Fruit fly (Drosophila melanogaster) whole organism, embryonic: ENCODE results near the gene Cyp313a3.

Experiments
- Bdp1 ChIP-seq: fragments of 200-800 bp; sonication (Bioruptor generic); optimal IDR thresholded peaks from 3 replicates; lab custom pipeline; 2016; ENCODE audit warnings: missing biosample characterization, missing genetic modification characterization
- Bgb ChIP-seq: fragments of 200-800 bp; sonication (Bioruptor generic); IDR thresholded peaks from 2 replicates; pipeline ENCODE4 v1.3.6; 2022; ENCODE audit warnings: missing biosample characterization, missing genetic modification characterization; ENCODE audit not compliant: partially characterized antibody
- CG12744 ChIP-seq: fragments of 200-800 bp; sonication (Bioruptor generic); optimal IDR thresholded peaks from 2 replicates; lab custom pipeline; 2016; ENCODE audit warnings: missing biosample characterization, missing genetic modification characterization
- CG15514 ChIP-seq: fragments of 200-800 bp; sonication (Bioruptor generic); optimal IDR thresholded peaks from 3 replicates; lab custom pipeline; 2017; ENCODE audit warnings: missing biosample characterization, missing genetic modification characterization, mild to moderate bottlenecking, moderate library complexity, missing genetic modification reagents
- CG16813 ChIP-seq: fragments of 200-800 bp; sonication (Bioruptor generic); IDR thresholded peaks from 3 replicates; pipeline ENCODE4 v1.3.6; 2022; ENCODE audit warnings: missing biosample characterization, missing genetic modification characterization; ENCODE audit not compliant: partially characterized antibody
- CG17361 ChIP-seq: fragments of 200-800 bp; sonication (Bioruptor generic); IDR thresholded peaks from 3 replicates; pipeline ENCODE4 v1.3.6; 2022; ENCODE audit warnings: missing biosample characterization, missing genetic modification characterization
- CG17612 ChIP-seq: fragments of 200-800 bp; sonication (Bioruptor generic); IDR thresholded peaks from 2 replicates; pipeline ENCODE4 v1.3.6; 2022; ENCODE audit warnings: missing biosample characterization, missing genetic modification characterization
- CG2116 ChIP-seq: fragments of 200-800 bp; sonication (Bioruptor generic); optimal IDR thresholded peaks from 3 replicates; lab custom pipeline; 2018; ENCODE audit warnings: missing biosample characterization, mild to moderate bottlenecking, missing genetic modification characterization
- CG2129 ChIP-seq: fragments of 200-800 bp; sonication (Bioruptor generic); IDR thresholded peaks from 2 replicates; pipeline ENCODE4 v1.3.6; 2022; ENCODE audit warnings: missing biosample characterization, missing genetic modification characterization; ENCODE audit not compliant: partially characterized antibody
- CG2889 ChIP-seq: fragments of 200-800 bp; sonication (Bioruptor generic); IDR thresholded peaks from 3 replicates; pipeline ENCODE4 v1.3.6; 2022; ENCODE audit warnings: missing biosample characterization, missing genetic modification characterization
- CG7963 ChIP-seq: fragments of 200-800 bp; sonication (Bioruptor generic); IDR thresholded peaks from 3 replicates; pipeline ENCODE4 v1.3.6; 2022; ENCODE audit warnings: missing biosample characterization, missing genetic modification characterization; ENCODE audit not compliant: partially characterized antibody
- CG8478 ChIP-seq: fragments of >200 bp; optimal IDR thresholded peaks from 2 replicates; lab custom pipeline; 2018
- Dip2 ChIP-seq: fragments of 200-800 bp; sonication (Bioruptor generic); IDR thresholded peaks from 2 replicates; pipeline ENCODE4 v1.3.6; 2022; ENCODE audit warnings: missing biosample characterization, missing genetic modification characterization
- Dll ChIP-seq: fragments of 200-800 bp; sonication (Bioruptor generic); IDR thresholded peaks from 4 replicates; pipeline ENCODE4 v1.3.6; 2022; ENCODE audit warnings: missing biosample characterization, missing genetic modification characterization; ENCODE audit not compliant: partially characterized antibody
- Dref ChIP-seq: fragments of 200-800 bp; sonication (Bioruptor generic); IDR thresholded peaks from 2 replicates; pipeline ENCODE4 v1.3.6; 2022; ENCODE audit warnings: missing biosample characterization, missing genetic modification characterization
- ERR ChIP-seq: fragments of 200-800 bp; sonication (Bioruptor generic); optimal IDR thresholded peaks from 2 replicates; lab custom pipeline; 2016; ENCODE audit warnings: missing biosample characterization, missing genetic modification characterization
- HLHmδ ChIP-seq: fragments of 200-800 bp; sonication (Bioruptor generic); optimal IDR thresholded peaks from 2 replicates; lab custom pipeline; 2018; ENCODE audit warnings: missing biosample characterization, mild to moderate bottlenecking, missing genetic modification characterization, moderate library complexity
- MBD-R2 ChIP-seq: fragments of 200-800 bp; sonication (Bioruptor generic); IDR thresholded peaks from 2 replicates; pipeline ENCODE4 v1.3.6; 2022; ENCODE audit warnings: missing biosample characterization, missing genetic modification characterization
- NFAT ChIP-seq: fragments of 200-800 bp; sonication (Bioruptor generic); IDR thresholded peaks from 2 replicates; pipeline ENCODE4 v1.3.6; 2022; ENCODE audit warnings: missing biosample characterization, missing genetic modification characterization
- Nf-YC ChIP-seq: fragments of 200-800 bp; optimal IDR thresholded peaks from 3 replicates; lab custom pipeline; 2019; ENCODE audit warnings: missing biosample characterization, mild to moderate bottlenecking, missing genetic modification characterization, moderate library complexity
- Opbp ChIP-seq: fragments of 200-800 bp; sonication (Bioruptor generic); IDR thresholded peaks from 3 replicates; pipeline ENCODE4 v1.3.6; 2022; ENCODE audit warnings: missing biosample characterization, missing genetic modification characterization; ENCODE audit not compliant: partially characterized antibody
- Scr ChIP-seq: fragments of 200-800 bp; sonication (Bioruptor generic); IDR thresholded peaks from 2 replicates; pipeline ENCODE4 v1.3.6; 2022; ENCODE audit warnings: missing biosample characterization, missing genetic modification characterization; ENCODE audit not compliant: partially characterized antibody
- Sry-δ ChIP-seq: fragments of 200-800 bp; sonication (Bioruptor generic); optimal IDR thresholded peaks from 2 replicates; lab custom pipeline; 2016; ENCODE audit warnings: missing biosample characterization, missing genetic modification characterization
- YL-1 ChIP-seq: fragments of 200-800 bp; sonication (Bioruptor generic); optimal IDR thresholded peaks from 3 replicates; lab custom pipeline; 2017; ENCODE audit warnings: missing biosample characterization, mild to moderate bottlenecking, missing genetic modification characterization
- abd-A ChIP-seq: fragments of 200-800 bp; sonication (Bioruptor generic); optimal IDR thresholded peaks from 3 replicates; lab custom pipeline; 2019; ENCODE audit warnings: missing biosample characterization, mild to moderate bottlenecking, missing genetic modification characterization, moderate library complexity
- amos ChIP-seq: fragments of 200-800 bp; sonication (Bioruptor generic); IDR thresholded peaks from 2 replicates; pipeline ENCODE4 v1.3.6; 2022; ENCODE audit warnings: missing biosample characterization, missing genetic modification characterization; ENCODE audit not compliant: partially characterized antibody
- bsh ChIP-seq, 2 experiments: fragments of 200-800 bp; sonication (Bioruptor generic); optimal IDR thresholded peaks; 2 replicates each; lab custom pipeline; 2017 to 2018; ENCODE audit warnings: mild to moderate bottlenecking in 2 of 2, missing biosample characterization in 2 of 2, missing genetic modification characterization in 2 of 2, moderate library complexity in 1 of 2
- cg ChIP-seq: fragments of 200-800 bp; sonication (Bioruptor generic); optimal IDR thresholded peaks from 3 replicates; lab custom pipeline; 2019; ENCODE audit warnings: missing biosample characterization, mild to moderate bottlenecking, missing genetic modification characterization, moderate library complexity
- chif ChIP-seq, 2 experiments: fragments of 200-800 bp; sonication (Bioruptor generic); optimal IDR thresholded peaks; 3 replicates each; lab custom pipeline; 2016; ENCODE audit warnings: missing biosample characterization in 2 of 2, missing genetic modification characterization in 2 of 2
- crp ChIP-seq, 2 experiments: fragments of 200-800 bp; sonication (Bioruptor generic); optimal IDR thresholded peaks; 2 replicates in 1 of 2; 3 replicates in 1 of 2; lab custom pipeline; 2017; ENCODE audit warnings: missing biosample characterization in 2 of 2, missing genetic modification characterization in 2 of 2, mild to moderate bottlenecking in 1 of 2, moderate library complexity in 1 of 2
- fu2 ChIP-seq: fragments of 200-800 bp; sonication (Bioruptor generic); optimal IDR thresholded peaks from 2 replicates; lab custom pipeline; 2016; ENCODE audit warnings: missing biosample characterization, missing genetic modification characterization
- insv ChIP-seq, 2 experiments: fragments of 200-800 bp; sonication (Bioruptor generic); optimal IDR thresholded peaks; 3 replicates each; lab custom pipeline; 2016 to 2018; ENCODE audit warnings: missing biosample characterization in 2 of 2, missing genetic modification characterization in 2 of 2
- inv ChIP-seq: fragments of 200-800 bp; sonication (Bioruptor generic); IDR thresholded peaks from 2 replicates; pipeline ENCODE4 v1.3.6; 2022; ENCODE audit warnings: missing biosample characterization, missing genetic modification characterization; ENCODE audit not compliant: partially characterized antibody
- knrl ChIP-seq: fragments of 200-800 bp; sonication (Bioruptor generic); IDR thresholded peaks from 3 replicates; pipeline ENCODE4 v1.3.6; 2022; ENCODE audit warnings: missing biosample characterization, missing genetic modification characterization; ENCODE audit not compliant: partially characterized antibody
- odd ChIP-seq: fragments of 200-800 bp; sonication (Bioruptor generic); optimal IDR thresholded peaks from 2 replicates; lab custom pipeline; 2017; ENCODE audit warnings: missing biosample characterization, mild to moderate bottlenecking, missing genetic modification characterization
- prd ChIP-seq, 3 experiments: fragments of >200 bp in 2 of 3; fragments of 200-800 bp in 1 of 3; sonication (Bioruptor generic) in 1 of 3; optimal IDR thresholded peaks in 2 of 3; IDR thresholded peaks in 1 of 3; 2 replicates in 2 of 3; 3 replicates in 1 of 3; pipeline versions ENCODE4 v1.3.6 to Lab custom; 2017 to 2022; ENCODE audit warnings: missing biosample characterization in 1 of 3, missing genetic modification characterization in 1 of 3
- pzg ChIP-seq: fragments of 200-800 bp; sonication (Bioruptor generic); optimal IDR thresholded peaks from 3 replicates; lab custom pipeline; 2018; ENCODE audit warnings: missing biosample characterization, mild to moderate bottlenecking, missing genetic modification characterization, moderate library complexity
- ranshi ChIP-seq: fragments of 200-800 bp; sonication (Bioruptor generic); IDR thresholded peaks from 2 replicates; pipeline ENCODE4 v1.3.6; 2022; ENCODE audit warnings: missing biosample characterization, missing genetic modification characterization
- sd ChIP-seq: fragments of 200-800 bp; sonication (Bioruptor generic); optimal IDR thresholded peaks from 3 replicates; lab custom pipeline; 2018; ENCODE audit warnings: missing biosample characterization, mild to moderate bottlenecking, missing genetic modification characterization, moderate library complexity
- shn ChIP-seq: fragments of 200-800 bp; sonication (Bioruptor generic); optimal IDR thresholded peaks from 3 replicates; lab custom pipeline; 2016; ENCODE audit warnings: missing biosample characterization, missing genetic modification characterization
- stc ChIP-seq: fragments of 200-800 bp; sonication (Bioruptor generic); IDR thresholded peaks from 2 replicates; pipeline ENCODE4 v1.3.6; 2022; ENCODE audit warnings: missing biosample characterization, missing genetic modification characterization
- tna ChIP-seq: fragments of 200-800 bp; sonication (Bioruptor generic); IDR thresholded peaks from 2 replicates; pipeline ENCODE4 v1.3.6; 2022; ENCODE audit warnings: missing biosample characterization, missing genetic modification characterization; ENCODE audit not compliant: partially characterized antibody
- trem ChIP-seq: fragments of 200-800 bp; optimal IDR thresholded peaks from 3 replicates; lab custom pipeline; 2019; ENCODE audit warnings: missing biosample characterization, mild to moderate bottlenecking, missing genetic modification characterization, moderate library complexity
- unc-4 ChIP-seq: fragments of 200-800 bp; sonication (Bioruptor generic); IDR thresholded peaks from 2 replicates; pipeline ENCODE4 v1.3.6; 2022; ENCODE audit warnings: missing biosample characterization, missing genetic modification characterization; ENCODE audit not compliant: partially characterized antibody
- vnd ChIP-seq: fragments of 200-800 bp; sonication (Bioruptor generic); IDR thresholded peaks from 3 replicates; pipeline ENCODE4 v1.3.6; 2022; ENCODE audit warnings: missing biosample characterization, missing genetic modification characterization; ENCODE audit not compliant: partially characterized antibody
- zen2 ChIP-seq: fragments of 200-800 bp; sonication (Bioruptor generic); IDR thresholded peaks from 3 replicates; pipeline ENCODE4 v1.3.6; 2022; ENCODE audit warnings: missing biosample characterization, missing genetic modification characterization; ENCODE audit not compliant: partially characterized antibody

The Cyp313a3 gene

DNA sequence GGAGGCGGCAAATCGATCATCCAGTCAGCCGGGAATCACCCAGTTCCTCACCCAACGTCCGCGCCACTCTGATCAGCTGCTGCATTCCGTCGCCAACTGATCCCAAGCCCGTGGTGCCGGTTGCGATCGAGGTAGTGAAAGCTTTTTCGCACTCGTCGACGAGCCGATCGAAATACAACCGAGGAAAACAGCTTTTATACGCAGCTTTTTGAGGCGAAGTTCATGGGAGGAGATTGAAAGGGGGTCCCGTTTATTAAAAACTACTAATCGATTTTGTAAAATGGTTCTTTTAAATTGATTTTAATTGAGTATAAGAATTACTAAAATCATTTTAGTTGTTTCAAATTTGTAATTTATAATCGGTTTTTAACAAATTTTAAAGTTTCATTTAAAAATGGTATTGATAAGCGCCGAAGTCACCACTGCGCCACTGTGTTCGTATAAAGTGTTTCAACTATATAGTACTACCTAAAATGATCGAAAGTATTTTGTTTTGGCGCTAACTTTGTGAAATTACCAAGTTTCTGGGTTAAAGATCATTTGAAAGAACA is 17.6 kb downstream of the Cyp313a3 start, which contains the start of gene CG4860 (continued):
- no peak for TF ChIP-seq Dip2 (GFP tag; lab: Robert Waterston, UW)
- no peak for TF ChIP-seq prd (optimal IDR thresholded peaks at IDR 0.05; lab: Kevin White, UChicago)
- TF ChIP-seq prd (GFP tag; IDR thresholded peaks at IDR 0.05; lab: Robert Waterston, UW), result peak; percentile 86
- TF ChIP-seq bsh (GFP tag; optimal IDR thresholded peaks at IDR 0.05; lab: Kevin White, UChicago), result peak; percentile 50 to 86
- TF ChIP-seq, all 482 proteins: peak for 374

DNA sequence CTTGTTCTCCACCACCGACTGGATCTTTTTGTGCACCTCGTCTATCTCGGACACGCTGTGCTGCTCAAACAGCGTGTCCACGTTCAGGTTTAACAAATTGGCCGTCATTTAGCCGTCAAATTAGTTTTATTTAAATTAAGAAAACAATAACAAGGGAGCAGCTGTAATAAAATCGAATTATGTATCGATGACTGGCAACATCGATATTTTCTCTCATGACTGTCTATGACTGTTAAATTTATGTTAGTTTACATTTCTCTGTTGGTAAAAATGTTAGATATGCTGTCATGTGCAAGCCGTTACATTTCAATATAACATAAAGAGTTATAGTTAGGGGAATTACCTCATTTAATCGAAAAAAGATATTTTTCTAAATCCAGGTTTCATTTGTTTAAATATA is 19.6 kb downstream of the Cyp313a3 start, which contains the start of gene Cog1:
Cog1 (minus strand) TSS at position 190 of the 400 bp plus-strand sequence.
- TF ChIP-seq crp (GFP tag; optimal IDR thresholded peaks at IDR 0.05; lab: Kevin White, UChicago) (peak in 1 of 2 experiments; percentile 77), fu2 (no peak), Opbp (GFP tag; lab: Robert Waterston, UW) (peak; percentile 73; the same call in 2 of the 3 replicates), Bdp1 (no peak), cg (GFP tag; lab: Kevin White, UChicago) (no peak), CG7963 (GFP tag; lab: Robert Waterston, UW) (peak; percentile 39; the same call in 2 of the 3 replicates), Dref (peak; percentile 74), ranshi (GFP tag; lab: Robert Waterston, UW) (no peak), Bgb (GFP tag; lab: Robert Waterston, UW) (peak; percentile 70), CG17612 (GFP tag; lab: Robert Waterston, UW) (no peak), CG15514 (GFP tag; lab: Kevin White, UChicago) (no peak), pzg (peak; percentile 42), CG2116 (GFP tag; lab: Kevin White, UChicago) (peak; percentile 83), Nf-YC (tag; lab: Kevin White, UChicago) (no peak), MBD-R2 (GFP tag; lab: Robert Waterston, UW) (peak; percentile 65; the same call in 1 of the 2 replicates), CG2889 (GFP tag; lab: Robert Waterston, UW) (no peak), ERR (no peak), inv (GFP tag; lab: Robert Waterston, UW) (peak; percentile 39), CG17361 (no peak), Scr (GFP tag; lab: Robert Waterston, UW) (peak; percentile 78), sd (tag; lab: Kevin White, UChicago) (no peak), vnd (GFP tag; lab: Robert Waterston, UW) (peak; percentile 53), zen2 (GFP tag; lab: Robert Waterston, UW) (peak; percentile 75), CG8478 (lab: Kevin White, UChicago) (no peak), unc-4 (peak; percentile 80), trem (tag; lab: Kevin White, UChicago) (peak; percentile 2), CG2129 (GFP tag; lab: Robert Waterston, UW) (peak; percentile 59), stc (no peak), chif (GFP tag; optimal IDR thresholded peaks at IDR 0.05; lab: Kevin White, UChicago) (no peak), knrl (GFP tag; lab: Robert Waterston, UW) (peak; percentile 55; the same call in 2 of the 3 replicates), tna (GFP tag; lab: Robert Waterston, UW) (peak; percentile 59), odd (GFP tag; lab: Kevin White, UChicago) (no peak), Sry-δ (peak; percentile 45), HLHmδ (no peak), YL-1 (GFP tag; lab: Kevin White, UChicago) (peak; percentile 39), amos (GFP tag; lab: Robert Waterston, UW) (peak; percentile 72), insv (GFP tag; optimal IDR thresholded peaks at IDR 0.05; lab: Kevin White, UChicago) (no peak), Dll (GFP tag; lab: Robert Waterston, UW) (peak; percentile 84), shn (GFP tag; lab: Kevin White, UChicago) (no peak), abd-A (tag; lab: Kevin White, UChicago) (no peak), CG12744 (no peak), CG16813 (peak; percentile 64; the same call in 2 of the 3 replicates), NFAT (GFP tag; lab: Robert Waterston, UW) (no peak)
